Fruit fly (Drosophila melanogaster) whole organism, adult: Measurements from ENCODE around the gene Rh7.

Source experiments
- CG11617 ChIP-seq: fragments of 200-800 bp; sonication (Bioruptor generic); optimal IDR thresholded peaks from 2 replicates; lab custom pipeline; 2017; ENCODE audit warnings: mild to moderate bottlenecking, missing biosample characterization, missing genetic modification reagents, missing genetic modification characterization
- CG12768 ChIP-seq: fragments of 200-800 bp; sonication (Bioruptor generic); optimal IDR thresholded peaks from 2 replicates; lab custom pipeline; 2017; ENCODE audit warnings: missing biosample characterization, missing genetic modification characterization, mild to moderate bottlenecking, moderate library complexity, missing genetic modification reagents
- CG14711 ChIP-seq: fragments of 200-800 bp; sonication (Bioruptor generic); optimal IDR thresholded peaks from 2 replicates; lab custom pipeline; 2018; ENCODE audit warnings: missing biosample characterization, mild to moderate bottlenecking, missing genetic modification characterization, moderate library complexity
- CG1620 ChIP-seq: fragments of 200-800 bp; sonication (Bioruptor generic); optimal IDR thresholded peaks from 2 replicates; lab custom pipeline; 2016; ENCODE audit warnings: missing biosample characterization, missing genetic modification characterization
- CG33017 ChIP-seq: fragments of 200-800 bp; sonication (Bioruptor generic); optimal IDR thresholded peaks from 2 replicates; lab custom pipeline; 2018; ENCODE audit warnings: missing biosample characterization, mild to moderate bottlenecking, missing genetic modification characterization, moderate library complexity
- CG5204 ChIP-seq: fragments of 200-800 bp; sonication (Bioruptor generic); optimal IDR thresholded peaks from 2 replicates; lab custom pipeline; 2016; ENCODE audit warnings: missing biosample characterization, missing genetic modification characterization
- CG7045 ChIP-seq: fragments of 200-800 bp; sonication (Bioruptor generic); optimal IDR thresholded peaks from 2 replicates; lab custom pipeline; 2017; ENCODE audit warnings: missing biosample characterization, mild to moderate bottlenecking, missing genetic modification characterization
- CG7101 ChIP-seq: fragments of 200-800 bp; sonication (Bioruptor generic); optimal IDR thresholded peaks from 2 replicates; lab custom pipeline; 2018; ENCODE audit warnings: missing biosample characterization, mild to moderate bottlenecking, missing genetic modification characterization, moderate library complexity
- Clk ChIP-seq: fragments of 200-800 bp; sonication (Bioruptor generic); optimal IDR thresholded peaks from 2 replicates; lab custom pipeline; 2017; ENCODE audit warnings: missing biosample characterization, missing genetic modification characterization
- Crg-1 ChIP-seq: fragments of 200-800 bp; sonication (Bioruptor generic); optimal IDR thresholded peaks from 2 replicates; lab custom pipeline; 2016; ENCODE audit warnings: missing biosample characterization, missing genetic modification characterization
- Hr96 ChIP-seq: fragments of 200-800 bp; sonication (Bioruptor generic); optimal IDR thresholded peaks from 2 replicates; lab custom pipeline; 2016; ENCODE audit warnings: missing biosample characterization, missing genetic modification characterization
- Mnt ChIP-seq: fragments of 200-800 bp; sonication (Bioruptor generic); optimal IDR thresholded peaks from 2 replicates; lab custom pipeline; 2016; ENCODE audit warnings: missing biosample characterization, mild to moderate bottlenecking, missing genetic modification characterization
- bab1 ChIP-seq: fragments of 200-800 bp; sonication (Bioruptor generic); optimal IDR thresholded peaks from 3 replicates; lab custom pipeline; 2019; ENCODE audit warnings: missing biosample characterization, mild to moderate bottlenecking, missing genetic modification characterization, moderate library complexity
- cic ChIP-seq: fragments of 200-800 bp; sonication (Bioruptor generic); optimal IDR thresholded peaks from 2 replicates; lab custom pipeline; 2017; ENCODE audit warnings: missing biosample characterization, mild to moderate bottlenecking, missing genetic modification characterization, moderate library complexity
- cnc ChIP-seq, 2 experiments: fragments of >200 bp; optimal IDR thresholded peaks; 2 replicates each; lab custom pipeline; 2017
- kay ChIP-seq: fragments of 200-800 bp; sonication (Bioruptor generic); peaks from one replicate; lab custom pipeline; 2016; ENCODE audit warnings: missing biosample characterization, missing genetic modification characterization, borderline replicate concordance
- ovo ChIP-seq: fragments of 200-800 bp; sonication (Bioruptor generic); optimal IDR thresholded peaks from 2 replicates; lab custom pipeline; 2016; ENCODE audit warnings: missing biosample characterization, missing genetic modification characterization
- pad ChIP-seq: fragments of 200-800 bp; sonication (Bioruptor generic); optimal IDR thresholded peaks from 3 replicates; lab custom pipeline; 2017; ENCODE audit warnings: missing biosample characterization, missing genetic modification characterization, mild to moderate bottlenecking, moderate library complexity, missing genetic modification reagents
- tj ChIP-seq: fragments of 200-800 bp; sonication (Bioruptor generic); optimal IDR thresholded peaks from 3 replicates; lab custom pipeline; 2017; ENCODE audit warnings: missing biosample characterization, mild to moderate bottlenecking, missing genetic modification characterization, moderate library complexity
- toe ChIP-seq: fragments of 200-800 bp; sonication (Bioruptor generic); optimal IDR thresholded peaks from 2 replicates; lab custom pipeline; 2016; ENCODE audit warnings: missing biosample characterization, missing genetic modification characterization

Rh7 gene

DNA sequence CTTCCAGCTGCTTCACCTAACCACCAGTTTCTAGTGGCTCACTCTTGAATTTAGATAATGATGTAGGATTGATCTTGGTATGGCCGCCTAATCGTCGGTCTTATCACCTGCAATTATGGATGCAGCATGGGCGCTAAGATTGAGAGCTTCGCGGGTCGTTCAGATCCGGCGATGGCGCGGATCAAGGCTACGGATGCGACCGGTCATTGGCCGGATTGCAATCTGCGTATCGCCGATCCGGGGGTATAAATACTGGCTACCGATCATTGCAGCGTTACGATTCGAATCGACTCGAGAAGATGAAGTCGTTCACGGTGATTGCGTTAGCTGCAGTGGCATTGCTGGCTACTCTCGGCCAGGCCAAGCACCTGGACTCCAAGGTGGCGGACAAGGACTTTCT lies 46.2 kb downstream of the Rh7 start, which contains the start of gene Lsp2:
Lsp2 (plus strand) TSS at position 283 of the 400 bp plus-strand sequence.
- TF ChIP-seq CG7045 (GFP tag; lab: Kevin White, UChicago): no peak
- TF ChIP-seq Crg-1 (GFP tag; lab: Kevin White, UChicago): no peak
- TF ChIP-seq Clk (GFP tag; lab: Kevin White, UChicago): no peak
- TF ChIP-seq bab1 (GFP tag; lab: Kevin White, UChicago): no peak
- no peak for TF ChIP-seq Mnt (GFP tag; lab: Kevin White, UChicago)
- no peak for TF ChIP-seq toe (GFP tag; lab: Kevin White, UChicago)
- no peak for TF ChIP-seq tj
- no peak for TF ChIP-seq CG12768
- TF ChIP-seq CG11617 (GFP tag; lab: Kevin White, UChicago): no peak
- TF ChIP-seq cnc (optimal IDR thresholded peaks at IDR 0.05; lab: Kevin White, UChicago): no peak
- TF ChIP-seq cic (GFP tag; lab: Kevin White, UChicago): no peak
- no peak for TF ChIP-seq Hr96 (GFP tag; lab: Kevin White, UChicago)
- no peak for TF ChIP-seq pad
- TF ChIP-seq ovo (GFP tag; lab: Kevin White, UChicago): no peak
- TF ChIP-seq CG33017: no peak
- TF ChIP-seq CG7101 (tag; lab: Kevin White, UChicago): no peak
- no peak for TF ChIP-seq kay (GFP tag; lab: Kevin White, UChicago)
- TF ChIP-seq CG14711 (tag; lab: Kevin White, UChicago): no peak
- TF ChIP-seq CG5204 (GFP tag; lab: Kevin White, UChicago): no peak

DNA sequence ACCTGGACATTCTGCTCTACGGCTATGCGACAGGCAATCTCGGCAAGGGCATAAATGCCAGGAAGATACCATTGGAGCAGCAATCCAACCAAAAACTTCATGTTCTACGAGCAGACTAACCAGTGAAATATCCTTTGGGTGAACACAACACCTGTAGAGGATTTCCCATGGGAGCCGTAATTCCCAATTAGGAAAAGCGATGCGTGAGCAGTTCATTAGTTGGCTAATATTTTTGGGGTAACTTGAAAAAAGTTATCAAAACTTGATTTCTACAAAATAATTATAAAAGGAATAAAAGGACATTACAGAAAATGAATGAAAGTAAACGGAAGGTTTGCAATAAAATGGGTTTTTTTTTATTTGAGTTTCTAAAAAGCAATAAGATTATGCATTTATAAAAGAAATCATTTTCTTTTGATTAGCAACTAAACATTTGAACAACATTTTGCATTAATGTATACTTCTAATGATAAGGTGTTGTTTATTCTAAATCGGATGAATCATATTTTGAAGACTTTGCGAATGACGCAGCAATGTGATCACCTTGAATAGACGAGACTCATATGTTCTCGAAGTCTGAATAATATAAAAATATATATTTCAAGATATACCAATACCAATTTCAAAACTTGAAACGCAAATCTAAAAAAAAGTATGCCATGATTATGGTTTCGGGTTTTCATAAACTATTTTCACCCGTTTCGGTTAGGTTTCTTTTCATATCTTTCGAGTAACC lies 47.8 kb downstream of the Rh7 start, which contains the start of the genes Ir68b and CG34241:
Ir68b (minus strand) TSS at position 101 of the 736 bp plus-strand sequence.
CG34241 (plus strand) TSS at position 686 of the 736 bp plus-strand sequence.
- TF ChIP-seq CG12768 (no peak), CG11617 (GFP tag; lab: Kevin White, UChicago) (no peak), pad (no peak), Hr96 (GFP tag; lab: Kevin White, UChicago) (no peak), Clk (GFP tag; lab: Kevin White, UChicago) (no peak), toe (GFP tag; lab: Kevin White, UChicago) (no peak), cnc (optimal IDR thresholded peaks at IDR 0.05; lab: Kevin White, UChicago) (no peak), tj (no peak), CG7045 (GFP tag; lab: Kevin White, UChicago) (no peak), CG5204 (GFP tag; lab: Kevin White, UChicago) (no peak), Mnt (GFP tag; lab: Kevin White, UChicago) (no peak), cic (GFP tag; lab: Kevin White, UChicago) (no peak), CG33017 (no peak), CG1620 (GFP tag; lab: Kevin White, UChicago) (no peak), bab1 (GFP tag; lab: Kevin White, UChicago) (no peak), CG14711 (tag; lab: Kevin White, UChicago) (no peak), Crg-1 (GFP tag; lab: Kevin White, UChicago) (no peak), kay (GFP tag; lab: Kevin White, UChicago) (no peak), CG7101 (tag; lab: Kevin White, UChicago) (no peak), ovo (GFP tag; lab: Kevin White, UChicago) (no peak)

DNA sequence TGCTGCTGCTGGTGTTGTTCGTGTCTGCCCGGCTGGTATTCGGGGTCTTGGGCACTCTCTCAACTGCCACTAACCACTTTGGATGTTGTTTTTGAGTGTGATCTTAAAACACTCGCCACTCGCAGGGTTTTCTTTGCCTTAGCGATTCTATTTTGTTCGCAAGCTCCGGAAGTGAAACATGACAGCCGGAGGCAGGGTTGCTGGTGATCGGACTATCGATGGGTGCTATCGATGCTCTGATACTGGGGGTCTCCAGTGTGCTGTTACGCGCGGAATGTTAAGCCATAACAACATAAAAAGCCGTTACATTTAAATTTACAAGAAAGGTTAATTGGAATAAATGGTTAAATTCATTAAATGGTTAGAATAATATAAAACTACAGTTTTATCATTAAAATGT lies 50.3 kb downstream of the Rh7 start, which contains the start of gene yps:
yps (minus strand) TSS at position 176 of the 400 bp plus-strand sequence.
- TF ChIP-seq CG5204 (GFP tag; lab: Kevin White, UChicago) (no peak), cnc (optimal IDR thresholded peaks at IDR 0.05; lab: Kevin White, UChicago) (no peak), CG12768 (peak; percentile 93), ovo (GFP tag; lab: Kevin White, UChicago) (peak; percentile 93), pad (peak; percentile 88), CG7101 (tag; lab: Kevin White, UChicago) (peak; percentile 97), cic (GFP tag; lab: Kevin White, UChicago) (peak; percentile 82), CG33017 (peak; percentile 88), kay (GFP tag; lab: Kevin White, UChicago) (no peak), Crg-1 (GFP tag; lab: Kevin White, UChicago) (peak; percentile 96), toe (GFP tag; lab: Kevin White, UChicago) (no peak), CG1620 (GFP tag; lab: Kevin White, UChicago) (peak; percentile 95), CG11617 (GFP tag; lab: Kevin White, UChicago) (peak; percentile 96), bab1 (GFP tag; lab: Kevin White, UChicago) (peak; percentile 96), Mnt (GFP tag; lab: Kevin White, UChicago) (peak; percentile 96), Hr96 (GFP tag; lab: Kevin White, UChicago) (peak; percentile 93), CG14711 (tag; lab: Kevin White, UChicago) (peak; percentile 85), Clk (GFP tag; lab: Kevin White, UChicago) (peak; percentile 80), CG7045 (GFP tag; lab: Kevin White, UChicago) (peak; percentile 96), tj (peak; percentile 76)

DNA sequence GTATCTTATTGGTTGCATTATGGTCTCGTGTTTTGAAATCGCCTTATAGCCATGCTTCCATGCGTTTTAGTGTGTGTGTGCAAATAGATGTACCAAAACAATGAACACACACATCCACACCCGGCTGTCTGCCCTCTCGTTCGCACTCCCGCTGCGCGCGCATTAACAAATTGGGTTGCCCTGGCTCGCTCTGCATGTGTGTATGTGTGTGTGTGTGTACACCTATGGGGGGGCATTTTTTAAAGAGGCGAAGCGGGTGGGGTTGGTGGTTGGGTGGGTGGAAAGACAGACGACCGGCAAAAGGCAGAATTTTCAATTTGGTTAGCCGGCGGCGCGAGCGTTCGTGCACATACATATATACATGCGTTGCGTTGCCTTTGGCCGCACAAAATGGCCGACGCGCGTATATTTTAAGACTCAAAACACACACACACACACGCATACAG lies 51.1 kb downstream of the Rh7 start:
- TF ChIP-seq kay (GFP tag; lab: Kevin White, UChicago): no peak
- TF ChIP-seq CG11617 (GFP tag; lab: Kevin White, UChicago): no peak
- peak; percentile 31 for TF ChIP-seq bab1 (GFP tag; lab: Kevin White, UChicago)
- peak; percentile 87 for TF ChIP-seq CG12768
- peak; percentile 62 for TF ChIP-seq tj
- peak; percentile 18 for TF ChIP-seq CG33017
- peak; percentile 20 for TF ChIP-seq CG7045 (GFP tag; lab: Kevin White, UChicago)
- no peak for TF ChIP-seq CG1620 (GFP tag; lab: Kevin White, UChicago)
- peak; percentile 94 for TF ChIP-seq Mnt (GFP tag; lab: Kevin White, UChicago)
- TF ChIP-seq Clk (GFP tag; lab: Kevin White, UChicago): no peak
- TF ChIP-seq CG7101 (tag; lab: Kevin White, UChicago): peak; percentile 50
- peak; percentile 87 for TF ChIP-seq cic (GFP tag; lab: Kevin White, UChicago)
- peak; percentile 54 for TF ChIP-seq pad
- TF ChIP-seq CG14711 (tag; lab: Kevin White, UChicago): peak; percentile 64
